Worm (Caenorhabditis elegans) whole organism, early embryonic: ENCODE results near the gene F10G2.1.

Experiments used
- B0310.2 ChIP-seq: sonication (generic microtip); optimal IDR thresholded peaks from 2 replicates; lab custom pipeline; 2016; ENCODE audit warnings: mild to moderate bottlenecking, missing genetic modification characterization, missing compliant biosample characterization
- F13C5.2 ChIP-seq: sonication (generic microtip); optimal IDR thresholded peaks from 2 replicates; lab custom pipeline; 2017; ENCODE audit warnings: mild to moderate bottlenecking, missing genetic modification characterization, inconsistent platforms, missing compliant biosample characterization
- aly-1 ChIP-seq: sonication (generic microtip); optimal IDR thresholded peaks from 2 replicates; lab custom pipeline; 2016; ENCODE audit warnings: missing genetic modification characterization, missing compliant biosample characterization
- ama-1 ChIP-seq: fragments of 150-350 bp; optimal IDR thresholded peaks from 2 replicates; lab custom pipeline; 2014
- ceh-13 ChIP-seq: fragments of 200-800 bp; sonication (Bioruptor generic); optimal IDR thresholded peaks from 2 replicates; lab custom pipeline; 2018; ENCODE audit warnings: mild to moderate bottlenecking, missing genetic modification characterization, missing compliant biosample characterization
- ceh-36 ChIP-seq: sonication (generic microtip); optimal IDR thresholded peaks from 2 replicates; lab custom pipeline; 2016; ENCODE audit warnings: missing genetic modification characterization, inconsistent platforms, missing compliant biosample characterization
- ets-7 ChIP-seq: sonication (generic microtip); optimal IDR thresholded peaks from 2 replicates; lab custom pipeline; 2016; ENCODE audit warnings: missing genotype, missing genetic modification characterization, missing compliant biosample characterization
- flt-1 ChIP-seq: fragments of 200-800 bp; sonication (Bioruptor generic); IDR thresholded peaks from 2 replicates; pipeline ENCODE4 v1.3.6; 2022; ENCODE audit warnings: missing genetic modification characterization, missing compliant biosample characterization
- hmbx-1 ChIP-seq: sonication (generic microtip); optimal IDR thresholded peaks from 2 replicates; lab custom pipeline; 2016; ENCODE audit warnings: mild to moderate bottlenecking, missing genetic modification characterization, missing compliant biosample characterization
- hmg-4 ChIP-seq: fragments of 200-800 bp; sonication (Bioruptor generic); optimal IDR thresholded peaks from 2 replicates; lab custom pipeline; 2018; ENCODE audit warnings: mild to moderate bottlenecking, missing genetic modification characterization, missing compliant biosample characterization
- hnd-1 ChIP-seq: sonication (generic microtip); optimal IDR thresholded peaks from 2 replicates; lab custom pipeline; 2016; ENCODE audit warnings: missing genetic modification characterization, missing compliant biosample characterization
- pes-1 ChIP-seq: fragments of 200-800 bp; sonication (Bioruptor generic); IDR thresholded peaks from 2 replicates; pipeline ENCODE4 v1.3.6; 2022; ENCODE audit warnings: missing genetic modification reagents, missing genetic modification characterization, missing compliant biosample characterization
- scrt-1 ChIP-seq: fragments of 200-800 bp; sonication (Bioruptor generic); IDR thresholded peaks from 2 replicates; pipeline ENCODE4 v1.3.6; 2022; ENCODE audit warnings: missing genetic modification characterization, missing compliant biosample characterization
- sea-1 ChIP-seq: fragments of 200-800 bp; sonication (Bioruptor generic); conservative IDR thresholded peaks from 2 replicates; pipeline ENCODE4 v1.3.6; 2022; ENCODE audit warnings: missing genetic modification characterization, missing compliant biosample characterization
- tbx-37 ChIP-seq: fragments of 200-800 bp; sonication (Bioruptor generic); conservative IDR thresholded peaks from 2 replicates; pipeline ENCODE4 v1.3.6; 2022; ENCODE audit warnings: missing genetic modification reagents, missing genetic modification characterization, missing compliant biosample characterization
- tra-4 ChIP-seq: sonication (generic microtip); optimal IDR thresholded peaks from 2 replicates; lab custom pipeline; 2017; ENCODE audit warnings: missing genetic modification characterization, missing compliant biosample characterization

F10G2.1 gene

DNA sequence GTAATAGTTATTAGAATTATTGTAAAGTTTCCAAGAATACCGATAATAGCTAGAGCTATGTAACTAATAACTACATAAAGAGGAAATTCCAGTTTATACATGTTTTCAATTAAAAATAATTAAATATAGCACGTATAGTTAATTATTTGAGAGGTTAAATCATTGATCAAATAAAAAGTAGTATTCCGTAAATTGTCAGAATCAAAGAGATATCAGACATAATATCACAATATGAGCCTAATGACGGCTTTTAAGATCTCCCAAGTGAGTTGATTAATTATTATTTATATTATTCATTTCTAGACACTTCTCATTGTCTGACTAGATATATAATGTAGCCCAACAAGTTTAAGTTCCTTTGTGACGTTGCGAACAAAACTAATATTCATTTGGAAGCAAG is 47.0 kb downstream of the F10G2.1 start, which contains the start of gene srsx-24:
Gene srsx-24, minus strand, starts transcription at position 101 of the 400 bp plus-strand sequence.
- TF ChIP-seq F13C5.2 (tag; lab: Kevin White, UChicago) (no peak), flt-1 (no peak), tbx-37 (GFP tag; lab: Robert Waterston, UW) (no peak), pes-1 (GFP tag; lab: Robert Waterston, UW) (no peak), ama-1 (lab: Kevin White, UChicago) (no peak), B0310.2 (tag; lab: Kevin White, UChicago) (no peak), ets-7 (tag; lab: Kevin White, UChicago) (no peak), scrt-1 (no peak), hmbx-1 (tag; lab: Kevin White, UChicago) (no peak), ceh-36 (tag; lab: Kevin White, UChicago) (no peak), aly-1 (tag; lab: Kevin White, UChicago) (no peak), tra-4 (tag; lab: Kevin White, UChicago) (no peak), hmg-4 (no peak), sea-1 (GFP tag; lab: Robert Waterston, UW) (no peak), ceh-13 (GFP tag; lab: Kevin White, UChicago) (no peak)

- no peak for TF ChIP-seq hnd-1
- TF ChIP-seq F13C5.2 (tag; lab: Kevin White, UChicago): no peak
- TF ChIP-seq sea-1 (GFP tag; lab: Robert Waterston, UW): no peak
- TF ChIP-seq ceh-36 (tag; lab: Kevin White, UChicago): no peak
- no peak for TF ChIP-seq ceh-13 (GFP tag; lab: Kevin White, UChicago)
- no peak for TF ChIP-seq flt-1
These were observed 48.7 kb downstream of the F10G2.1 start, which contains the start of gene C03G6.17 for ce11 chrV:7381008-7381407. TSS of gene C03G6.17 (minus strand) at chrV:7381108.
